Fruit fly (Drosophila melanogaster) whole organism, embryonic: ENCODE results near the gene v.
A peak's percentile ranks its signal among the peaks of the same experiment; 100 is the strongest.

Experiments
- ATbp ChIP-seq: fragments of 200-800 bp; sonication (Bioruptor generic); optimal IDR thresholded peaks from 2 replicates; lab custom pipeline; 2017; ENCODE audit warnings: missing biosample characterization, mild to moderate bottlenecking, missing genetic modification characterization, missing genetic modification reagents
- BEAF-32 ChIP-seq: fragments of 200-800 bp; sonication (Bioruptor generic); optimal IDR thresholded peaks from 3 replicates; lab custom pipeline; 2017; ENCODE audit warnings: missing biosample characterization, missing genetic modification characterization, mild to moderate bottlenecking, moderate library complexity, missing genetic modification reagents
- CG10321 ChIP-seq: fragments of 200-800 bp; sonication (Bioruptor generic); IDR thresholded peaks from 2 replicates; pipeline ENCODE4 v1.3.6; 2022; ENCODE audit warnings: missing biosample characterization, missing genetic modification characterization
- CG10565 ChIP-seq: fragments of 200-800 bp; sonication (Bioruptor generic); optimal IDR thresholded peaks from 3 replicates; lab custom pipeline; 2016; ENCODE audit warnings: missing biosample characterization, mild to moderate bottlenecking, missing genetic modification characterization
- CG11456 ChIP-seq: fragments of 200-800 bp; sonication (Bioruptor generic); IDR thresholded peaks from 3 replicates; pipeline ENCODE4 v1.3.6; 2022; ENCODE audit warnings: missing biosample characterization, missing genetic modification characterization
- CG12659 ChIP-seq: fragments of 200-800 bp; sonication (Bioruptor generic); optimal IDR thresholded peaks from 3 replicates; lab custom pipeline; 2017; ENCODE audit warnings: mild to moderate bottlenecking, missing biosample characterization, missing genetic modification reagents, missing genetic modification characterization
- CG13624 ChIP-seq: fragments of 200-800 bp; sonication (Bioruptor generic); optimal IDR thresholded peaks from 2 replicates; lab custom pipeline; 2016; ENCODE audit warnings: missing biosample characterization, missing genetic modification characterization
- CG14667 ChIP-seq: fragments of 200-800 bp; sonication (Bioruptor generic); IDR thresholded peaks from 2 replicates; pipeline ENCODE4 v1.3.6; 2022; ENCODE audit warnings: missing biosample characterization, missing genetic modification characterization
- CG15479 ChIP-seq: fragments of 200-800 bp; sonication (Bioruptor generic); optimal IDR thresholded peaks from 3 replicates; lab custom pipeline; 2019; ENCODE audit warnings: missing biosample characterization, mild to moderate bottlenecking, missing genetic modification characterization, moderate library complexity
- CG16779 ChIP-seq: fragments of 200-800 bp; sonication (Bioruptor generic); IDR thresholded peaks from 2 replicates; pipeline ENCODE4 v1.3.6; 2022; ENCODE audit warnings: missing biosample characterization, missing genetic modification characterization
- CG3065 ChIP-seq: fragments of 200-800 bp; sonication (Bioruptor generic); optimal IDR thresholded peaks from 2 replicates; lab custom pipeline; 2016; ENCODE audit warnings: missing biosample characterization, missing genetic modification characterization
- CG31224 ChIP-seq: fragments of 200-800 bp; sonication (Bioruptor generic); IDR thresholded peaks from 2 replicates; pipeline ENCODE4 v1.3.6; 2022; ENCODE audit warnings: missing biosample characterization, missing genetic modification characterization
- CG32767 ChIP-seq: fragments of 200-800 bp; sonication (Bioruptor generic); IDR thresholded peaks from 2 replicates; pipeline ENCODE4 v1.3.6; 2022; ENCODE audit warnings: missing biosample characterization, missing genetic modification characterization
- CG34376 ChIP-seq: fragments of 200-800 bp; sonication (Bioruptor generic); optimal IDR thresholded peaks from 2 replicates; lab custom pipeline; 2018; ENCODE audit warnings: missing biosample characterization, mild to moderate bottlenecking, missing genetic modification characterization
- CG3847 ChIP-seq: fragments of 200-800 bp; sonication (Bioruptor generic); IDR thresholded peaks from 2 replicates; pipeline ENCODE4 v1.3.6; 2022; ENCODE audit warnings: missing biosample characterization, missing genetic modification characterization
- CG4617 ChIP-seq: fragments of 200-800 bp; sonication (Bioruptor generic); optimal IDR thresholded peaks from 3 replicates; lab custom pipeline; 2016; ENCODE audit warnings: missing biosample characterization, missing genetic modification characterization, borderline replicate concordance
- CG5245 ChIP-seq: fragments of 200-800 bp; sonication (Bioruptor generic); optimal IDR thresholded peaks from 3 replicates; lab custom pipeline; 2016; ENCODE audit warnings: missing biosample characterization, missing genetic modification characterization
- CG5953 ChIP-seq: fragments of 200-800 bp; sonication (Bioruptor generic); IDR thresholded peaks from 2 replicates; pipeline ENCODE4 v1.3.6; 2022; ENCODE audit warnings: missing biosample characterization, missing genetic modification characterization
- CG6654 ChIP-seq: fragments of 200-800 bp; sonication (Bioruptor generic); optimal IDR thresholded peaks from 2 replicates; lab custom pipeline; 2017; ENCODE audit warnings: missing biosample characterization, mild to moderate bottlenecking, missing genetic modification characterization
- CG6683 ChIP-seq: fragments of 200-800 bp; sonication (Bioruptor generic); optimal IDR thresholded peaks from 2 replicates; lab custom pipeline; 2017; ENCODE audit warnings: missing biosample characterization, mild to moderate bottlenecking, missing genetic modification characterization, missing genetic modification reagents
- CG8290 ChIP-seq, 3 experiments: fragments of 200-800 bp; sonication (Bioruptor generic); optimal IDR thresholded peaks; 2 replicates each; lab custom pipeline; 2016 to 2019; ENCODE audit warnings: missing biosample characterization in 3 of 3, missing genetic modification characterization in 3 of 3, mild to moderate bottlenecking in 2 of 3, moderate library complexity in 1 of 3
- CG8359 ChIP-seq: fragments of 200-800 bp; sonication (Bioruptor generic); optimal IDR thresholded peaks from 2 replicates; lab custom pipeline; 2017; ENCODE audit warnings: missing biosample characterization, mild to moderate bottlenecking, missing genetic modification characterization, borderline replicate concordance
- CG9437 ChIP-seq: fragments of 200-800 bp; sonication (Bioruptor generic); optimal IDR thresholded peaks from 2 replicates; lab custom pipeline; 2018; ENCODE audit warnings: missing biosample characterization, mild to moderate bottlenecking, missing genetic modification characterization
- CTCF ChIP-seq: fragments of 200-800 bp; sonication (Bioruptor generic); optimal IDR thresholded peaks from 2 replicates; lab custom pipeline; 2017; ENCODE audit warnings: missing biosample characterization, mild to moderate bottlenecking, missing genetic modification characterization, moderate library complexity
- H2.0 ChIP-seq: fragments of 200-800 bp; sonication (Bioruptor generic); IDR thresholded peaks from 2 replicates; pipeline ENCODE4 v1.3.6; 2022; ENCODE audit warnings: missing biosample characterization, missing genetic modification characterization
- Hmx ChIP-seq: fragments of 200-800 bp; sonication (Bioruptor generic); optimal IDR thresholded peaks from 2 replicates; lab custom pipeline; 2016; ENCODE audit warnings: missing biosample characterization, missing genetic modification characterization
- Hr51 ChIP-seq, 2 experiments: fragments of 200-800 bp; sonication (Bioruptor generic); optimal IDR thresholded peaks; 2 replicates in 1 of 2; 3 replicates in 1 of 2; lab custom pipeline; 2016 to 2018; ENCODE audit warnings: missing biosample characterization in 2 of 2, missing genetic modification characterization in 2 of 2, mild to moderate bottlenecking in 1 of 2, moderate library complexity in 1 of 2
- Kr ChIP-seq: fragments of 200-800 bp; sonication (Bioruptor generic); optimal IDR thresholded peaks from 2 replicates; lab custom pipeline; 2017; ENCODE audit warnings: missing biosample characterization, mild to moderate bottlenecking, missing genetic modification characterization
- Lim3 ChIP-seq: fragments of 200-800 bp; sonication (Bioruptor generic); IDR thresholded peaks from 2 replicates; pipeline ENCODE4 v1.3.6; 2022; ENCODE audit warnings: missing biosample characterization, missing genetic modification characterization
- Med ChIP-seq: fragments of 200-800 bp; sonication (Bioruptor generic); peaks from one replicate; lab custom pipeline; 2016; ENCODE audit warnings: missing biosample characterization, missing genetic modification characterization, mild to moderate bottlenecking, inconsistent platforms, moderate library complexity
- Ravus ChIP-seq: fragments of 200-800 bp; sonication (Bioruptor generic); IDR thresholded peaks from 2 replicates; pipeline ENCODE4 v1.3.6; 2022; ENCODE audit warnings: missing biosample characterization, missing genetic modification characterization
- amos ChIP-seq: fragments of 200-800 bp; sonication (Bioruptor generic); IDR thresholded peaks from 2 replicates; pipeline ENCODE4 v1.3.6; 2022; ENCODE audit warnings: missing biosample characterization, missing genetic modification characterization; ENCODE audit not compliant: partially characterized antibody
- bcd ChIP-seq: fragments of 200-800 bp; sonication (Bioruptor generic); optimal IDR thresholded peaks from 2 replicates; lab custom pipeline; 2017; ENCODE audit warnings: missing biosample characterization, mild to moderate bottlenecking, missing genetic modification characterization
- br ChIP-seq: fragments of >200 bp; optimal IDR thresholded peaks from 2 replicates; lab custom pipeline; 2017
- caup ChIP-seq: fragments of 200-800 bp; sonication (Bioruptor generic); optimal IDR thresholded peaks from 3 replicates; lab custom pipeline; 2017; ENCODE audit warnings: missing biosample characterization, mild to moderate bottlenecking, missing genetic modification characterization, moderate library complexity; ENCODE audit not compliant: severe bottlenecking
- croc ChIP-seq: fragments of 200-800 bp; sonication (Bioruptor generic); conservative IDR thresholded peaks from 3 replicates; pipeline ENCODE4 v1.3.6; 2022; ENCODE audit warnings: missing biosample characterization, missing genetic modification characterization
- exex ChIP-seq: fragments of 200-800 bp; sonication (Bioruptor generic); optimal IDR thresholded peaks from 4 replicates; lab custom pipeline; 2018; ENCODE audit warnings: missing biosample characterization, mild to moderate bottlenecking, missing genetic modification characterization, moderate library complexity
- fd102C ChIP-seq: fragments of 200-800 bp; sonication (Bioruptor generic); optimal IDR thresholded peaks from 2 replicates; lab custom pipeline; 2018; ENCODE audit warnings: missing biosample characterization, mild to moderate bottlenecking, missing genetic modification characterization, moderate library complexity
- grau ChIP-seq: fragments of 200-800 bp; optimal IDR thresholded peaks from 3 replicates; lab custom pipeline; 2019; ENCODE audit warnings: missing biosample characterization, mild to moderate bottlenecking, missing genetic modification characterization, moderate library complexity
- jing ChIP-seq: fragments of 200-800 bp; sonication (Bioruptor generic); optimal IDR thresholded peaks from 2 replicates; lab custom pipeline; 2018; ENCODE audit warnings: missing biosample characterization, mild to moderate bottlenecking, missing genetic modification characterization
- mld ChIP-seq: fragments of 200-800 bp; sonication (Bioruptor generic); IDR thresholded peaks from 3 replicates; pipeline ENCODE4 v1.3.6; 2022; ENCODE audit warnings: missing biosample characterization, missing genetic modification characterization; ENCODE audit not compliant: partially characterized antibody
- nerfin-2 ChIP-seq: fragments of 200-800 bp; sonication (Bioruptor generic); IDR thresholded peaks from 2 replicates; pipeline ENCODE4 v1.3.6; 2022; ENCODE audit warnings: missing biosample characterization, missing genetic modification characterization; ENCODE audit not compliant: partially characterized antibody
- pan ChIP-seq, 4 experiments: fragments of >200 bp in 3 of 4; fragments of 200-800 bp in 1 of 4; sonication (Bioruptor generic) in 1 of 4; optimal IDR thresholded peaks in 3 of 4; IDR thresholded peaks in 1 of 4; 2 replicates each; pipeline versions ENCODE4 v1.3.6 to Lab custom; 2017 to 2022; ENCODE audit warnings: missing biosample characterization in 2 of 4, missing genetic modification characterization in 2 of 4, mixed read lengths in 1 of 4
- peb ChIP-seq: fragments of 200-800 bp; sonication (Bioruptor generic); IDR thresholded peaks from 2 replicates; pipeline ENCODE4 v1.3.6; 2022; ENCODE audit warnings: missing biosample characterization, missing genetic modification characterization
- pita ChIP-seq: fragments of 200-800 bp; sonication (Bioruptor generic); optimal IDR thresholded peaks from 2 replicates; lab custom pipeline; 2017; ENCODE audit warnings: missing biosample characterization, mild to moderate bottlenecking, missing genetic modification characterization
- sima ChIP-seq: fragments of 200-800 bp; sonication (Bioruptor generic); optimal IDR thresholded peaks from 2 replicates; lab custom pipeline; 2016; ENCODE audit warnings: missing biosample characterization, missing genetic modification characterization
- tgo ChIP-seq: fragments of 200-800 bp; sonication (Bioruptor generic); IDR thresholded peaks from 3 replicates; pipeline ENCODE4 v1.3.6; 2022; ENCODE audit warnings: missing biosample characterization, missing genetic modification characterization
- vnd ChIP-seq: fragments of 200-800 bp; sonication (Bioruptor generic); IDR thresholded peaks from 3 replicates; pipeline ENCODE4 v1.3.6; 2022; ENCODE audit warnings: missing biosample characterization, missing genetic modification characterization; ENCODE audit not compliant: partially characterized antibody
- zf30C ChIP-seq: fragments of 200-800 bp; sonication (Bioruptor generic); optimal IDR thresholded peaks from 3 replicates; lab custom pipeline; 2018; ENCODE audit warnings: missing biosample characterization, mild to moderate bottlenecking, missing genetic modification characterization
- zfh1 ChIP-seq: fragments of 200-800 bp; sonication (Bioruptor generic); IDR thresholded peaks from 3 replicates; pipeline ENCODE4 v1.3.6; 2022; ENCODE audit warnings: missing biosample characterization, missing genetic modification characterization
- zfh2 ChIP-seq: fragments of 200-800 bp; sonication (Bioruptor generic); optimal IDR thresholded peaks from 2 replicates; lab custom pipeline; 2016; ENCODE audit warnings: missing biosample characterization, missing genetic modification characterization

v gene

DNA sequence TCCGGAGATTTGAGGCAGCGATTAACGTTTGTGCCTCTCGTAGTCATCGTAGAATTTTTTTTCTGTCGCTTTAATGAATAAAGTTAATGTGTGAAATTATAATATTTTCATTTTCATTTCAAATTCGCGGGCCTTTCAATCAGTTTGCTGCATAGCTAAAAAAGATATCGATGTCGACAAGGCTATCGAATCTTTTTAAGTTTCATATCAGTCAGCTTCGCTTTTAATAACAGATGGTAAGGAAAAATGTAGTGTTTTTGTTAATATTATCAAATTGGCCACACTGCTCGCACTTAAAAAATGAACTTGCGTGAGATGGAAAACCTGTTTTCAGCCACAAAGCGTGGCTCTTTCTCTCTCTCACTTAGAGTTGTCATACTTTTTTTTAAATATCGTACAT lies 5.8 kb downstream of the v start (continued):
- TF ChIP-seq peb (GFP tag; lab: Robert Waterston, UW) (no peak), vnd (GFP tag; lab: Robert Waterston, UW) (peak; percentile 49; the same call in 2 of the 3 replicates), CG10565 (GFP tag; lab: Kevin White, UChicago) (no peak), caup (GFP tag; lab: Kevin White, UChicago) (no peak), croc (GFP tag; lab: Robert Waterston, UW) (no peak), BEAF-32 (GFP tag; lab: Kevin White, UChicago) (peak; percentile 61), amos (GFP tag; lab: Robert Waterston, UW) (peak; percentile 59), CG10321 (GFP tag; lab: Robert Waterston, UW) (no peak), CG11456 (GFP tag; lab: Robert Waterston, UW) (no peak), zfh1 (no peak), CG5245 (GFP tag; lab: Kevin White, UChicago) (no peak), Ravus (GFP tag; lab: Robert Waterston, UW) (no peak), sima (no peak), CG6683 (GFP tag; lab: Kevin White, UChicago) (no peak), Hr51 (GFP tag; optimal IDR thresholded peaks at IDR 0.05; lab: Kevin White, UChicago) (no peak), Kr (GFP tag; lab: Kevin White, UChicago) (no peak), zfh2 (GFP tag; lab: Kevin White, UChicago) (no peak), grau (tag; lab: Kevin White, UChicago) (no peak), ATbp (no peak), jing (GFP tag; lab: Kevin White, UChicago) (no peak), fd102C (GFP tag; lab: Kevin White, UChicago) (no peak), CG31224 (GFP tag; lab: Robert Waterston, UW) (no peak), Lim3 (GFP tag; lab: Robert Waterston, UW) (no peak), CG5953 (no peak), CG32767 (GFP tag; lab: Robert Waterston, UW) (no peak), CG15479 (GFP tag; lab: Kevin White, UChicago) (no peak), CG3065 (GFP tag; lab: Kevin White, UChicago) (no peak), CG34376 (GFP tag; lab: Kevin White, UChicago) (no peak), CG13624 (GFP tag; lab: Kevin White, UChicago) (no peak), br (lab: Kevin White, UChicago) (no peak), CG16779 (no peak), CG14667 (GFP tag; lab: Robert Waterston, UW) (no peak), CG6654 (GFP tag; lab: Kevin White, UChicago) (no peak), CG8290 (GFP tag; optimal IDR thresholded peaks at IDR 0.05; lab: Kevin White, UChicago) (peak; percentile 41), CG8290 (tag; optimal IDR thresholded peaks at IDR 0.05; lab: Kevin White, UChicago) (no peak), CG3847 (GFP tag; lab: Robert Waterston, UW) (no peak), H2.0 (GFP tag; lab: Robert Waterston, UW) (no peak), CG12659 (GFP tag; lab: Kevin White, UChicago) (no peak), pan (optimal IDR thresholded peaks at IDR 0.05; lab: Kevin White, UChicago) (no peak), pan (GFP tag; optimal IDR thresholded peaks at IDR 0.05 in 1 of 2, IDR thresholded peaks at IDR 0.05 in 1 of 2) (no peak), CG8359 (no peak), CG4617 (GFP tag; lab: Kevin White, UChicago) (no peak), pita (GFP tag; lab: Kevin White, UChicago) (no peak), mld (GFP tag; lab: Robert Waterston, UW) (0 out of 3 replicates have a peak, but pooled peaks have one; percentile 22), Hmx (GFP tag; lab: Kevin White, UChicago) (no peak), bcd (GFP tag; lab: Kevin White, UChicago) (no peak), nerfin-2 (no peak; the same call in 1 of the 2 replicates), exex (no peak), Med (no peak), CTCF (GFP tag; lab: Kevin White, UChicago) (no peak), tgo (GFP tag; lab: Robert Waterston, UW) (no peak), zf30C (GFP tag; lab: Kevin White, UChicago) (no peak), CG9437 (GFP tag; lab: Kevin White, UChicago) (no peak)
